Fruit fly (Drosophila melanogaster): ENCODE data around the gene PH4alphaNE1.

DNA sequence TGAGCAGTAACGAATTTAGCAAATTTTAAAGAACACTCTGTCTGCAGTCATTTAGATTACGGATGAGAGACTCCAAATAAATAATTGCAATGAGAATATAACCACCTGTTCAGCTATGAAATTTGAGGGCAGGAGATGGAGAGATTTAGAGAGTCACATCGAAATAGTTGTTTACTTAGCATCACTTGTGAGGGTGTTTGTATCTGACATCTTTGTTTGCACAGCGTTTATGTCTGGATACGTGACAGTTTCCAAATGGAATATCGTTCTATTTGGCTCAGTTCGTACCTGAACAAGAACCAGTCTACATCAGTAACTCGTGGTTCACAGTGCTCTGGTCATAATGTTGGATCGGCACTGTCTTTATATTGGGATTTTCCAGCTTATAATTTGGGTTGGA, 10.3 kb downstream of the PH4alphaNE1 start, which contains the start of gene PH4alphaSG2:
- TF ChIP-seq CG6163 (GFP tag; IDR thresholded peaks at IDR 0.05), result no peak
- peak; percentile 43 for TF ChIP-seq fkh (GFP tag; optimal IDR thresholded peaks at IDR 0.05)
- TF ChIP-seq salr (GFP tag; optimal IDR thresholded peaks at IDR 0.05), result no peak
- no peak for TF ChIP-seq CG15336 (GFP tag; IDR thresholded peaks at IDR 0.05)
